Fruit fly (Drosophila melanogaster): Measurements from ENCODE around the gene CG34241.

The CG34241 gene

dm6 chr3L:12163693-12164092 lies 35.9 kb downstream of the CG34241 start, which contains the start of gene CG9760 (continued):
- TF ChIP-seq CG6791 (GFP tag; IDR thresholded peaks at IDR 0.05; ENCODE audit: partially characterized antibody) (no peak), insv (GFP tag; optimal IDR thresholded peaks at IDR 0.05) (no peak), CTCF (GFP tag; optimal IDR thresholded peaks at IDR 0.05) (no peak), CG17385 (GFP tag; optimal IDR thresholded peaks at IDR 0.05) (peak; percentile 5), CG10147 (GFP tag; optimal IDR thresholded peaks at IDR 0.05) (no peak), ci (GFP tag; IDR thresholded peaks at IDR 0.05) (peak; percentile 67), CG2120 (GFP tag; optimal IDR thresholded peaks at IDR 0.05) (no peak), CG15514 (GFP tag; optimal IDR thresholded peaks at IDR 0.05) (no peak), CG30431 (GFP tag; optimal IDR thresholded peaks at IDR 0.05) (no peak), CG11560 (tag; IDR thresholded peaks at IDR 0.05) (no peak), CG4707 (GFP tag; optimal IDR thresholded peaks at IDR 0.05) (no peak), Adf1 (GFP tag; IDR thresholded peaks at IDR 0.05) (peak; percentile 40; the same call in 1 of the 2 replicates), nmo (GFP tag; optimal IDR thresholded peaks at IDR 0.05) (no peak), Lpt (GFP tag; optimal IDR thresholded peaks at IDR 0.05) (no peak), D19A (tag; optimal IDR thresholded peaks at IDR 0.05) (no peak), oc (tag; optimal IDR thresholded peaks at IDR 0.05) (no peak), p53 (GFP tag; optimal IDR thresholded peaks at IDR 0.05) (no peak), CG18619 (GFP tag; optimal IDR thresholded peaks at IDR 0.05) (no peak), CG8944 (GFP tag; optimal IDR thresholded peaks at IDR 0.05) (no peak), gt (GFP tag; IDR thresholded peaks at IDR 0.05) (no peak), Fer1 (GFP tag; optimal IDR thresholded peaks at IDR 0.05) (no peak), CG17361 (GFP tag; IDR thresholded peaks at IDR 0.05) (no peak), B-H1 (GFP tag; IDR thresholded peaks at IDR 0.05) (no peak), CG18262 (tag; optimal IDR thresholded peaks at IDR 0.05) (no peak), CG13775 (GFP tag; optimal IDR thresholded peaks at IDR 0.05) (no peak), pum (GFP tag; optimal IDR thresholded peaks at IDR 0.05) (no peak), Tbp (GFP tag; optimal IDR thresholded peaks at IDR 0.05) (no peak), CG3407 (GFP tag; optimal IDR thresholded peaks at IDR 0.05) (no peak), CG8478 (optimal IDR thresholded peaks at IDR 0.05) (no peak), Doc2 (GFP tag; IDR thresholded peaks at IDR 0.05) (no peak), fd64A (GFP tag; optimal IDR thresholded peaks at IDR 0.05) (no peak), CG5180 (GFP tag; optimal IDR thresholded peaks at IDR 0.05) (no peak), pfk (GFP tag; optimal IDR thresholded peaks at IDR 0.05) (no peak), HLH54F (GFP tag; optimal IDR thresholded peaks at IDR 0.05) (no peak), Sox102F (GFP tag; optimal IDR thresholded peaks at IDR 0.05) (peak; percentile 29), Sin3A (optimal IDR thresholded peaks at IDR 0.05) (no peak), ERR (GFP tag; optimal IDR thresholded peaks at IDR 0.05) (no peak), dm (GFP tag; optimal IDR thresholded peaks at IDR 0.05) (no peak), Hr3 (GFP tag; optimal IDR thresholded peaks at IDR 0.05) (no peak), yki (optimal IDR thresholded peaks at IDR 0.05) (no peak), CG2199 (GFP tag; IDR thresholded peaks at IDR 0.05) (no peak), rib (GFP tag; IDR thresholded peaks at IDR 0.05) (no peak), mirr (GFP tag; optimal IDR thresholded peaks at IDR 0.05) (no peak), CG9932 (GFP tag; IDR thresholded peaks at IDR 0.05) (no peak), NFAT (GFP tag; IDR thresholded peaks at IDR 0.05) (0 out of 2 replicates have a peak, but pooled peaks have one; percentile 12), Nf-YC (tag; optimal IDR thresholded peaks at IDR 0.05) (no peak), CG17829 (tag; optimal IDR thresholded peaks at IDR 0.05) (no peak), psq (GFP tag; optimal IDR thresholded peaks at IDR 0.05) (no peak), CG4360 (GFP tag; IDR thresholded peaks at IDR 0.05) (no peak), CG13287 (GFP tag; IDR thresholded peaks at IDR 0.05; ENCODE audit: partially characterized antibody) (no peak), CG8924 (tag; optimal IDR thresholded peaks at IDR 0.05) (no peak), CG2129 (GFP tag; IDR thresholded peaks at IDR 0.05; ENCODE audit: partially characterized antibody) (no peak), maf-S (GFP tag; optimal IDR thresholded peaks at IDR 0.05) (no peak), Hmr (GFP tag; optimal IDR thresholded peaks at IDR 0.05) (no peak)
